Worm (Caenorhabditis elegans): ENCODE results near the gene mrt-2.

DNA sequence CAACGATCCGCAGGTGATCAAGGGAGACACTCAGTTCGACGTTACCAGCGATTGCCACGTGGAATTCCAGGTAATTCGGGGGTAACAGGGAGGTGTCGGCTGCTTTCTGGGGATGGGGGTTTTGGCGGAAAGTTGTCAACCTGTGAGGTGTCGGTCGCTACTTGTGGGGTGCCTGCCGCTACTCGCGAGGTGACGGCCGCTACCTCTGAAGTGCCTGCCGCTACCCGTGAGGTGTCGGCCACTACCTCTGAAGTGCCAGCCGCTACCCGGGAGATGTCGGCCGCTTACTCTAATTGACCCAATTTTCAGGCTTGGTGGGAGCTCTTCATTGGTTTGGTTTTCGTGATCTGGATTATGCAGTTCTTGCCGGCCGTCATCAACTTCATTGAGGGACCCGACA, 15.7 kb upstream of the mrt-2 start:
- TF ChIP-seq nhr-25 (tag; optimal IDR thresholded peaks at IDR 0.05) (no peak), lin-13 (GFP tag; optimal IDR thresholded peaks at IDR 0.05) (no peak)
